Fruit fly (Drosophila melanogaster) whole organism, embryonic: Measurements from ENCODE around the gene CG18266.

Experiments
- Ada2b ChIP-seq: fragments of 200-800 bp; sonication (Bioruptor generic); IDR thresholded peaks from 2 replicates; pipeline ENCODE4 v1.3.6; 2022; ENCODE audit warnings: missing biosample characterization, missing genetic modification characterization
- CG10209 ChIP-seq: fragments of 200-800 bp; sonication (Bioruptor generic); optimal IDR thresholded peaks from 3 replicates; lab custom pipeline; 2017; ENCODE audit warnings: missing biosample characterization, mild to moderate bottlenecking, missing genetic modification characterization, missing genetic modification reagents
- CG10565 ChIP-seq: fragments of 200-800 bp; sonication (Bioruptor generic); optimal IDR thresholded peaks from 3 replicates; lab custom pipeline; 2016; ENCODE audit warnings: missing biosample characterization, mild to moderate bottlenecking, missing genetic modification characterization
- CG11093 ChIP-seq: fragments of 200-800 bp; sonication (Bioruptor generic); IDR thresholded peaks from 3 replicates; pipeline ENCODE4 v1.3.6; 2022; ENCODE audit warnings: missing biosample characterization, missing genetic modification characterization
- CG12236 ChIP-seq: fragments of 200-800 bp; sonication (Bioruptor generic); optimal IDR thresholded peaks from 2 replicates; lab custom pipeline; 2016; ENCODE audit warnings: missing biosample characterization, missing genetic modification characterization
- CG14014 ChIP-seq: fragments of 200-800 bp; sonication (Bioruptor generic); IDR thresholded peaks from 2 replicates; pipeline ENCODE4 v1.3.6; 2022; ENCODE audit warnings: missing biosample characterization, missing genetic modification characterization
- CG15601 ChIP-seq: fragments of 200-800 bp; sonication (Bioruptor generic); optimal IDR thresholded peaks from 3 replicates; lab custom pipeline; 2019; ENCODE audit warnings: missing biosample characterization, mild to moderate bottlenecking, missing genetic modification characterization, moderate library complexity
- CG1603 ChIP-seq: fragments of 200-800 bp; sonication (Bioruptor generic); optimal IDR thresholded peaks from 2 replicates; lab custom pipeline; 2019; ENCODE audit warnings: missing biosample characterization, mild to moderate bottlenecking, missing genetic modification characterization, moderate library complexity
- CG16813 ChIP-seq: fragments of 200-800 bp; sonication (Bioruptor generic); IDR thresholded peaks from 3 replicates; pipeline ENCODE4 v1.3.6; 2022; ENCODE audit warnings: missing biosample characterization, missing genetic modification characterization; ENCODE audit not compliant: partially characterized antibody
- CG31441 ChIP-seq: fragments of 200-800 bp; sonication (Bioruptor generic); IDR thresholded peaks from 2 replicates; pipeline ENCODE4 v1.3.6; 2022; ENCODE audit warnings: missing biosample characterization, missing genetic modification characterization
- CG32532 ChIP-seq: fragments of 200-800 bp; sonication (Bioruptor generic); IDR thresholded peaks from 2 replicates; pipeline ENCODE4 v1.3.6; 2022; ENCODE audit warnings: missing biosample characterization, missing genetic modification characterization
- CG33213 ChIP-seq: fragments of 200-800 bp; sonication (Bioruptor generic); optimal IDR thresholded peaks from 3 replicates; lab custom pipeline; 2016; ENCODE audit warnings: missing biosample characterization, missing genetic modification characterization
- CG33557 ChIP-seq: fragments of 200-800 bp; sonication (Bioruptor generic); optimal IDR thresholded peaks from 2 replicates; lab custom pipeline; 2019; ENCODE audit warnings: missing biosample characterization, mild to moderate bottlenecking, missing genetic modification characterization, moderate library complexity
- CG4328 ChIP-seq: fragments of 200-800 bp; sonication (Bioruptor generic); optimal IDR thresholded peaks from 3 replicates; lab custom pipeline; 2017; ENCODE audit warnings: missing biosample characterization, missing genetic modification reagents, missing genetic modification characterization
- CG4707 ChIP-seq: fragments of 200-800 bp; sonication (Bioruptor generic); optimal IDR thresholded peaks from 2 replicates; lab custom pipeline; 2018; ENCODE audit warnings: missing biosample characterization, mild to moderate bottlenecking, missing genetic modification characterization, moderate library complexity
- CG5180 ChIP-seq: fragments of 200-800 bp; sonication (Bioruptor generic); optimal IDR thresholded peaks from 3 replicates; lab custom pipeline; 2017; ENCODE audit warnings: missing biosample characterization, missing genetic modification characterization, mild to moderate bottlenecking, moderate library complexity, missing genetic modification reagents
- CG6791 ChIP-seq: fragments of 200-800 bp; sonication (Bioruptor generic); IDR thresholded peaks from 3 replicates; pipeline ENCODE4 v1.3.6; 2022; ENCODE audit warnings: missing biosample characterization, missing genetic modification characterization; ENCODE audit not compliant: partially characterized antibody
- CG7271 ChIP-seq: fragments of 200-800 bp; sonication (Bioruptor generic); optimal IDR thresholded peaks from 2 replicates; lab custom pipeline; 2018; ENCODE audit warnings: missing biosample characterization, mild to moderate bottlenecking, missing genetic modification characterization, moderate library complexity
- CG7357 ChIP-seq: fragments of 200-800 bp; sonication (Bioruptor generic); IDR thresholded peaks from 3 replicates; pipeline ENCODE4 v1.3.6; 2022; ENCODE audit warnings: missing biosample characterization, missing genetic modification characterization
- CG8765 ChIP-seq: fragments of 200-800 bp; sonication (Bioruptor generic); IDR thresholded peaks from 2 replicates; pipeline ENCODE4 v1.3.6; 2022; ENCODE audit warnings: missing biosample characterization, missing genetic modification characterization
- CG9609 ChIP-seq: fragments of 200-800 bp; sonication (Bioruptor generic); optimal IDR thresholded peaks from 3 replicates; lab custom pipeline; 2016; ENCODE audit warnings: missing biosample characterization, missing genetic modification characterization
- CrebB ChIP-seq: fragments of 200-800 bp; sonication (Bioruptor generic); optimal IDR thresholded peaks from 3 replicates; lab custom pipeline; 2018; ENCODE audit warnings: missing biosample characterization, mild to moderate bottlenecking, missing genetic modification characterization
- Dp ChIP-seq: fragments of 200-800 bp; sonication (Bioruptor generic); optimal IDR thresholded peaks from 2 replicates; lab custom pipeline; 2018; ENCODE audit warnings: missing biosample characterization, mild to moderate bottlenecking, missing genetic modification characterization, moderate library complexity
- GATAe ChIP-seq: fragments of 200-800 bp; sonication (Bioruptor generic); conservative IDR thresholded peaks from 2 replicates; pipeline ENCODE4 v1.3.6; 2022; ENCODE audit warnings: missing biosample characterization, missing genetic modification characterization
- Hey ChIP-seq: fragments of 200-800 bp; sonication (Bioruptor generic); optimal IDR thresholded peaks from 3 replicates; lab custom pipeline; 2018; ENCODE audit warnings: missing biosample characterization, mild to moderate bottlenecking, missing genetic modification characterization
- Hmr ChIP-seq: fragments of 200-800 bp; sonication (Bioruptor generic); optimal IDR thresholded peaks from 3 replicates; lab custom pipeline; 2017; ENCODE audit warnings: mild to moderate bottlenecking, missing biosample characterization, missing genetic modification reagents, missing genetic modification characterization
- Hr3 ChIP-seq: fragments of 200-800 bp; sonication (Bioruptor generic); optimal IDR thresholded peaks from 3 replicates; lab custom pipeline; 2016; ENCODE audit warnings: missing biosample characterization, missing genetic modification characterization
- NK7.1 ChIP-seq: fragments of 200-800 bp; sonication (Bioruptor generic); optimal IDR thresholded peaks from 3 replicates; lab custom pipeline; 2016; ENCODE audit warnings: missing biosample characterization, missing genetic modification characterization
- Oaz ChIP-seq: fragments of 200-800 bp; sonication (Bioruptor generic); IDR thresholded peaks from 2 replicates; pipeline ENCODE4 v1.3.6; 2022; ENCODE audit warnings: missing biosample characterization, missing genetic modification characterization
- Scr ChIP-seq: fragments of 200-800 bp; sonication (Bioruptor generic); IDR thresholded peaks from 2 replicates; pipeline ENCODE4 v1.3.6; 2022; ENCODE audit warnings: missing biosample characterization, missing genetic modification characterization; ENCODE audit not compliant: partially characterized antibody
- Side ChIP-seq: fragments of 200-800 bp; sonication (Bioruptor generic); optimal IDR thresholded peaks from 2 replicates; lab custom pipeline; 2016; ENCODE audit warnings: missing biosample characterization, missing genetic modification characterization
- Sry-δ ChIP-seq: fragments of 200-800 bp; sonication (Bioruptor generic); optimal IDR thresholded peaks from 2 replicates; lab custom pipeline; 2016; ENCODE audit warnings: missing biosample characterization, missing genetic modification characterization
- Trl ChIP-seq, 3 experiments: fragments of >200 bp in 2 of 3; fragments of 200-800 bp in 1 of 3; sonication (Bioruptor generic) in 1 of 3; optimal IDR thresholded peaks; 2 replicates in 1 of 3; 3 replicates in 2 of 3; lab custom pipeline; 2016 to 2017; ENCODE audit warnings: missing biosample characterization in 1 of 3, missing genetic modification characterization in 1 of 3
- Usf ChIP-seq: fragments of 200-800 bp; sonication (Bioruptor generic); optimal IDR thresholded peaks from 2 replicates; lab custom pipeline; 2017; ENCODE audit warnings: missing genotype, missing biosample characterization, missing genetic modification characterization
- aop ChIP-seq: fragments of 200-800 bp; sonication (Bioruptor generic); IDR thresholded peaks from 2 replicates; pipeline ENCODE4 v1.3.6; 2022; ENCODE audit warnings: missing biosample characterization, missing genetic modification characterization
- bab2 ChIP-seq: fragments of 200-800 bp; sonication (Bioruptor generic); optimal IDR thresholded peaks from 2 replicates; lab custom pipeline; 2016; ENCODE audit warnings: missing biosample characterization, missing genetic modification characterization
- crp ChIP-seq, 2 experiments: fragments of 200-800 bp; sonication (Bioruptor generic); optimal IDR thresholded peaks; 2 replicates in 1 of 2; 3 replicates in 1 of 2; lab custom pipeline; 2017; ENCODE audit warnings: missing biosample characterization in 2 of 2, missing genetic modification characterization in 2 of 2, mild to moderate bottlenecking in 1 of 2, moderate library complexity in 1 of 2
- ems ChIP-seq: fragments of 200-800 bp; sonication (Bioruptor generic); optimal IDR thresholded peaks from 3 replicates; lab custom pipeline; 2016; ENCODE audit warnings: missing biosample characterization, missing genetic modification characterization
- lola ChIP-seq, 3 experiments: fragments of >200 bp in 2 of 3; fragments of 200-800 bp in 1 of 3; sonication (Bioruptor generic) in 1 of 3; optimal IDR thresholded peaks; 2 replicates each; lab custom pipeline; 2017 to 2019; ENCODE audit warnings: missing biosample characterization in 3 of 3, missing genetic modification characterization in 3 of 3, mild to moderate bottlenecking in 1 of 3, moderate library complexity in 1 of 3
- maf-S ChIP-seq: fragments of 200-800 bp; sonication (Bioruptor generic); optimal IDR thresholded peaks from 2 replicates; lab custom pipeline; 2016; ENCODE audit warnings: missing biosample characterization, missing genetic modification characterization
- nom ChIP-seq: fragments of 200-800 bp; sonication (Bioruptor generic); optimal IDR thresholded peaks from 2 replicates; lab custom pipeline; 2017; ENCODE audit warnings: missing biosample characterization, missing genetic modification characterization, mild to moderate bottlenecking, moderate library complexity, missing genetic modification reagents
- pnt ChIP-seq: fragments of 200-800 bp; sonication (Bioruptor generic); optimal IDR thresholded peaks from 3 replicates; lab custom pipeline; 2016; ENCODE audit warnings: missing biosample characterization, missing genetic modification characterization
- pum ChIP-seq: fragments of 200-800 bp; sonication (Bioruptor generic); optimal IDR thresholded peaks from 2 replicates; lab custom pipeline; 2016; ENCODE audit warnings: missing biosample characterization, missing genetic modification characterization
- sd ChIP-seq: fragments of 200-800 bp; sonication (Bioruptor generic); optimal IDR thresholded peaks from 3 replicates; lab custom pipeline; 2018; ENCODE audit warnings: missing biosample characterization, mild to moderate bottlenecking, missing genetic modification characterization, moderate library complexity
- sens ChIP-seq: fragments of 200-800 bp; sonication (Bioruptor generic); peaks from one replicate; lab custom pipeline; 2016; ENCODE audit warnings: missing biosample characterization, missing genetic modification characterization
- sim ChIP-seq: fragments of 200-800 bp; sonication (Bioruptor generic); IDR thresholded peaks from 2 replicates; pipeline ENCODE4 v1.3.6; 2022; ENCODE audit warnings: missing biosample characterization, missing genetic modification characterization
- slp2 ChIP-seq: fragments of 200-800 bp; sonication (Bioruptor generic); optimal IDR thresholded peaks from 2 replicates; lab custom pipeline; 2016; ENCODE audit warnings: missing biosample characterization, missing genetic modification characterization
- stwl ChIP-seq: fragments of 200-800 bp; sonication (Bioruptor generic); optimal IDR thresholded peaks from 3 replicates; lab custom pipeline; 2018; ENCODE audit warnings: missing biosample characterization, mild to moderate bottlenecking, missing genetic modification characterization, moderate library complexity
- trh ChIP-seq: fragments of 200-800 bp; sonication (Bioruptor generic); optimal IDR thresholded peaks from 2 replicates; lab custom pipeline; 2016; ENCODE audit warnings: missing biosample characterization, missing genetic modification characterization
- twi ChIP-seq: fragments of 200-800 bp; optimal IDR thresholded peaks from 2 replicates; lab custom pipeline; 2019; ENCODE audit warnings: missing biosample characterization, mild to moderate bottlenecking, missing genetic modification characterization, moderate library complexity
- z ChIP-seq: fragments of 200-800 bp; sonication (Bioruptor generic); IDR thresholded peaks from 3 replicates; pipeline ENCODE4 v1.3.6; 2022; ENCODE audit warnings: missing biosample characterization, missing genetic modification characterization

The CG18266 gene

DNA sequence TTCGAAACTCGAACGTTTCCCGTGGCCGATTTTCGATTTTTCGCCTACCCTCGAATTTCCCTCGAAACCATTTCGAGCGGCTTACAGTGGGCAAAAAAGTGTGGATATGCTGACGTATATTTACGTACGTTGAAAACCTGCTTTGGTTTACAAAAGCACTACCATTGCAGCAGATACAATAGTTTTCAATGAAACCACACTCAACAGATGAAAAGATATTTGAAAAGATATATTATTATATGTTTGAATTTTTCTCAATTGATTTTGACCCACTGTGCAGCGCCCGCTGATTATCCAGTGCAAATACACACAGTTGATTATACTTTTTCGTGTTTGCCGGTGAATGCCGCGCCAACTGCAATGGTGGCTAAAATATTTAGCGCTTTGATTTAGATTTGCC is 13.5 kb downstream of the CG18266 start (continued):
- peak; percentile 56 for TF ChIP-seq CG31441
- TF ChIP-seq CG7271 (tag; lab: Kevin White, UChicago), result no peak
- TF ChIP-seq Scr (GFP tag; lab: Robert Waterston, UW), result no peak
- no peak for TF ChIP-seq Side (GFP tag; lab: Kevin White, UChicago)
- no peak for TF ChIP-seq NK7.1 (GFP tag; lab: Kevin White, UChicago)
- no peak for TF ChIP-seq nom (GFP tag; lab: Kevin White, UChicago)
- no peak for TF ChIP-seq crp (GFP tag; optimal IDR thresholded peaks at IDR 0.05; lab: Kevin White, UChicago)
- no peak for TF ChIP-seq slp2 (GFP tag; lab: Kevin White, UChicago)
- no peak for TF ChIP-seq CG6791 (GFP tag; lab: Robert Waterston, UW)
- no peak for TF ChIP-seq maf-S (GFP tag; lab: Kevin White, UChicago)
- no peak for TF ChIP-seq sd
- no peak for TF ChIP-seq twi (tag; lab: Kevin White, UChicago)
- no peak for TF ChIP-seq GATAe
- TF ChIP-seq CG5180 (GFP tag; lab: Kevin White, UChicago), result no peak
- no peak for TF ChIP-seq CG14014 (GFP tag; lab: Robert Waterston, UW)
- TF ChIP-seq CG1603, result peak; percentile 62
- TF ChIP-seq stwl (tag; lab: Kevin White, UChicago), result no peak
- TF ChIP-seq trh (GFP tag; lab: Kevin White, UChicago), result no peak
- TF ChIP-seq Dp (GFP tag; lab: Kevin White, UChicago), result no peak
- TF ChIP-seq CG11093 (GFP tag; lab: Robert Waterston, UW), result no peak
- peak in 1 of 3 experiments; percentile 48 for TF ChIP-seq lola (GFP tag; optimal IDR thresholded peaks at IDR 0.05; lab: Kevin White, UChicago)
- TF ChIP-seq CG10209 (GFP tag; lab: Kevin White, UChicago), result peak; percentile 21
- peak; percentile 69 for TF ChIP-seq CG4707
- no peak for TF ChIP-seq CrebB (tag; lab: Kevin White, UChicago)
- peak; percentile 18 for TF ChIP-seq Hmr (GFP tag; lab: Kevin White, UChicago)
- TF ChIP-seq Trl (optimal IDR thresholded peaks at IDR 0.05; lab: Kevin White, UChicago), result no peak
- TF ChIP-seq Trl (GFP tag; optimal IDR thresholded peaks at IDR 0.05; lab: Kevin White, UChicago), result no peak
- no peak for TF ChIP-seq Sry-δ (GFP tag; lab: Kevin White, UChicago)
- peak; percentile 79 for TF ChIP-seq sens (GFP tag; lab: Kevin White, UChicago)
- no peak for TF ChIP-seq bab2 (GFP tag; lab: Kevin White, UChicago)
- no peak for TF ChIP-seq sim (GFP tag; lab: Robert Waterston, UW)
- peak; percentile 8; the same call in 1 of the 2 replicates for TF ChIP-seq CG32532 (GFP tag; lab: Robert Waterston, UW)
- no peak for TF ChIP-seq CG33557
- no peak for TF ChIP-seq CG9609 (GFP tag; lab: Kevin White, UChicago)
- TF ChIP-seq z, result no peak
- peak; percentile 16; the same call in 1 of the 2 replicates for TF ChIP-seq Ada2b (GFP tag; lab: Robert Waterston, UW)
- no peak for TF ChIP-seq CG8765 (GFP tag; lab: Robert Waterston, UW)
- no peak for TF ChIP-seq CG12236
- no peak for TF ChIP-seq CG4328
- no peak for TF ChIP-seq CG10565 (GFP tag; lab: Kevin White, UChicago)
- TF ChIP-seq Usf (GFP tag; lab: Kevin White, UChicago), result no peak
- peak; percentile 1 for TF ChIP-seq CG15601 (tag; lab: Kevin White, UChicago)
- TF ChIP-seq pnt (GFP tag; lab: Kevin White, UChicago), result no peak
- peak; percentile 22 for TF ChIP-seq ems (GFP tag; lab: Kevin White, UChicago)
- TF ChIP-seq pum (GFP tag; lab: Kevin White, UChicago), result no peak
- TF ChIP-seq Hey (tag; lab: Kevin White, UChicago), result no peak
- TF ChIP-seq aop (GFP tag; lab: Robert Waterston, UW), result no peak
- no peak for TF ChIP-seq Oaz (GFP tag; lab: Robert Waterston, UW)
- no peak for TF ChIP-seq Hr3 (GFP tag; lab: Kevin White, UChicago)
- no peak for TF ChIP-seq CG16813 (GFP tag; lab: Robert Waterston, UW)
- no peak for TF ChIP-seq CG33213 (GFP tag; lab: Kevin White, UChicago)
- TF ChIP-seq CG7357 (GFP tag; lab: Robert Waterston, UW), result no peak
